Worm (Caenorhabditis elegans): ENCODE results near the gene evl-14.

Gene evl-14

ce11 chrIII:4281955-4282618, 30.8 kb downstream of the evl-14 start:
- TF ChIP-seq nhr-23 (tag; optimal IDR thresholded peaks at IDR 0.05) (no peak), ztf-4 (tag; optimal IDR thresholded peaks at IDR 0.05) (peak; percentile 97), lsy-2 (tag; optimal IDR thresholded peaks at IDR 0.05) (peak; percentile 86 to 95), snpc-4 (tag; optimal IDR thresholded peaks at IDR 0.05) (peak; percentile 91), C34F6.9 (tag; optimal IDR thresholded peaks at IDR 0.05) (peak; percentile 96), unc-39 (tag; optimal IDR thresholded peaks at IDR 0.05) (no peak), unc-55 (GFP tag; optimal IDR thresholded peaks at IDR 0.05) (peak; percentile 87), nhr-11 (tag; optimal IDR thresholded peaks at IDR 0.05) (peak; percentile 70), nhr-6 (tag; optimal IDR thresholded peaks at IDR 0.05) (peak; percentile 96), skn-1 (tag; optimal IDR thresholded peaks at IDR 0.05) (peak; percentile 54), lin-39 (tag; optimal IDR thresholded peaks at IDR 0.05) (peak; percentile 69), peb-1 (tag; optimal IDR thresholded peaks at IDR 0.05) (peak; percentile 90), sma-9 (GFP tag; optimal IDR thresholded peaks at IDR 0.05) (peak; percentile 100), sma-9 (tag; optimal IDR thresholded peaks at IDR 0.05) (peak; percentile 97), elt-3 (tag; optimal IDR thresholded peaks at IDR 0.05) (no peak), mab-5 (tag; optimal IDR thresholded peaks at IDR 0.05) (peak; percentile 93), mdl-1 (tag; optimal IDR thresholded peaks at IDR 0.05) (peak; percentile 94 to 97), lin-11 (tag; optimal IDR thresholded peaks at IDR 0.05) (peak; percentile 95), F13H6.1 (tag; optimal IDR thresholded peaks at IDR 0.05) (peak; percentile 100), crh-2 (tag; optimal IDR thresholded peaks at IDR 0.05) (peak; percentile 97), nhr-129 (tag; optimal IDR thresholded peaks at IDR 0.05) (peak; percentile 96), fos-1 (tag; optimal IDR thresholded peaks at IDR 0.05) (peak; percentile 94), sma-3 (GFP tag; optimal IDR thresholded peaks at IDR 0.05) (peak; percentile 99), nhr-237 (tag; optimal IDR thresholded peaks at IDR 0.05) (peak; percentile 58), ceh-16 (tag; optimal IDR thresholded peaks at IDR 0.05) (peak; percentile 93), ceh-82 (tag; optimal IDR thresholded peaks at IDR 0.05) (peak; percentile 74), aly-2 (tag; optimal IDR thresholded peaks at IDR 0.05) (no peak), zag-1 (tag; optimal IDR thresholded peaks at IDR 0.05) (peak; percentile 95), ZK546.5 (tag; optimal IDR thresholded peaks at IDR 0.05) (peak; percentile 57), alr-1 (tag; optimal IDR thresholded peaks at IDR 0.05) (no peak), nhr-12 (tag; optimal IDR thresholded peaks at IDR 0.05) (peak; percentile 67), ztf-1 (GFP tag; conservative IDR thresholded peaks at IDR 0.05) (no peak), nhr-10 (tag; optimal IDR thresholded peaks at IDR 0.05) (peak; percentile 66), ama-1 (optimal IDR thresholded peaks at IDR 0.05) (no peak), blmp-1 (tag; optimal IDR thresholded peaks at IDR 0.05; ENCODE audit: insufficient read depth) (peak; percentile 82), unc-62 (GFP tag; optimal IDR thresholded peaks at IDR 0.05) (peak; percentile 85), mbf-1 (tag; optimal IDR thresholded peaks at IDR 0.05) (no peak), egl-27 (tag; optimal IDR thresholded peaks at IDR 0.05) (peak; percentile 98), R02D3.7 (tag; optimal IDR thresholded peaks at IDR 0.05) (peak; percentile 3), gmeb-1 (tag; optimal IDR thresholded peaks at IDR 0.05) (peak; percentile 78), Y55F3AM.14 (GFP tag; optimal IDR thresholded peaks at IDR 0.05) (peak; percentile 99), dmd-4 (tag; optimal IDR thresholded peaks at IDR 0.05) (peak; percentile 15), ztf-11 (tag; optimal IDR thresholded peaks at IDR 0.05) (peak; percentile 55), elt-1 (tag; optimal IDR thresholded peaks at IDR 0.05) (peak; percentile 30), lin-13 (GFP tag; optimal IDR thresholded peaks at IDR 0.05) (peak; percentile 94), nhr-77 (tag; optimal IDR thresholded peaks at IDR 0.05) (peak; percentile 27), sem-4 (tag; optimal IDR thresholded peaks at IDR 0.05) (peak; percentile 99), nhr-25 (tag; optimal IDR thresholded peaks at IDR 0.05) (peak; percentile 98), nhr-21 (tag; optimal IDR thresholded peaks at IDR 0.05) (peak; percentile 99)

Measured in whole organism, L2 larva.